Worm (Caenorhabditis elegans) whole organism, young adult: Measurements from ENCODE around the gene algn-2.

Experiments
- B0019.2 ChIP-seq: fragments of 200-800 bp; sonication (Bioruptor generic); conservative IDR thresholded peaks from 2 replicates; pipeline ENCODE4 v1.3.6; 2022; ENCODE audit warnings: missing genetic modification reagents, missing genetic modification characterization, missing compliant biosample characterization
- B0336.3 ChIP-seq: fragments of 200-800 bp; sonication (Bioruptor generic); IDR thresholded peaks from 2 replicates; pipeline ENCODE4 v1.3.6; 2022; ENCODE audit warnings: missing genetic modification characterization, missing compliant biosample characterization
- F23B12.7 ChIP-seq: sonication (generic microtip); optimal IDR thresholded peaks from 2 replicates; lab custom pipeline; 2017; ENCODE audit warnings: missing genetic modification characterization, mild to moderate bottlenecking, missing compliant biosample characterization, antibody characterized with exemption, moderate library complexity; ENCODE audit not compliant: insufficient read depth
- F39B2.1 ChIP-seq: fragments of 200-800 bp; sonication (Bioruptor generic); IDR thresholded peaks from 2 replicates; pipeline ENCODE4 v1.3.6; 2022; ENCODE audit warnings: missing genetic modification reagents, missing genetic modification characterization, missing compliant biosample characterization
- F55B11.4 ChIP-seq: sonication (generic microtip); optimal IDR thresholded peaks from 2 replicates; lab custom pipeline; 2016; ENCODE audit warnings: missing compliant biosample characterization, missing genetic modification characterization, borderline replicate concordance; ENCODE audit not compliant: insufficient read depth
- F57C9.4 ChIP-seq: sonication (generic microtip); optimal IDR thresholded peaks from 2 replicates; lab custom pipeline; 2017; ENCODE audit warnings: mild to moderate bottlenecking, missing genetic modification characterization, missing compliant biosample characterization
- Y53G8AR.9 ChIP-seq: fragments of 200-800 bp; sonication (Bioruptor generic); conservative IDR thresholded peaks from 2 replicates; pipeline ENCODE4 v1.3.6; 2022; ENCODE audit warnings: missing genetic modification reagents, missing genetic modification characterization, missing compliant biosample characterization
- Y67H2A.10 ChIP-seq: fragments of 200-800 bp; sonication (Bioruptor generic); conservative IDR thresholded peaks from 2 replicates; pipeline ENCODE4 v1.3.6; 2022; ENCODE audit warnings: missing genetic modification reagents, missing genetic modification characterization, missing compliant biosample characterization
- Y79H2A.3 ChIP-seq: fragments of 200-800 bp; sonication (Bioruptor generic); conservative IDR thresholded peaks from 2 replicates; pipeline ENCODE4 v1.3.6; 2022; ENCODE audit warnings: missing genetic modification reagents, missing genetic modification characterization, missing compliant biosample characterization
- athp-1 ChIP-seq: sonication (generic microtip); optimal IDR thresholded peaks from 2 replicates; lab custom pipeline; 2017; ENCODE audit warnings: mild to moderate bottlenecking, missing genetic modification characterization, missing compliant biosample characterization
- attf-3 ChIP-seq: fragments of 200-800 bp; sonication (Bioruptor generic); conservative IDR thresholded peaks from 2 replicates; pipeline ENCODE4 v1.3.6; 2022; ENCODE audit warnings: missing genetic modification reagents, missing genetic modification characterization, missing compliant biosample characterization
- attf-5 ChIP-seq: fragments of 200-800 bp; sonication (Bioruptor generic); optimal IDR thresholded peaks from 2 replicates; lab custom pipeline; 2018; ENCODE audit warnings: mild to moderate bottlenecking, missing genetic modification characterization, missing compliant biosample characterization
- attf-6 ChIP-seq: fragments of 200-800 bp; sonication (Bioruptor generic); IDR thresholded peaks from 2 replicates; pipeline ENCODE4 v1.3.6; 2022; ENCODE audit warnings: missing genetic modification reagents, missing genetic modification characterization, missing compliant biosample characterization
- cebp-1 ChIP-seq, 2 experiments: fragments of 200-800 bp in 1 of 2; sonication (Bioruptor generic) in 1 of 2; sonication (generic microtip) in 1 of 2; IDR thresholded peaks in 1 of 2; optimal IDR thresholded peaks in 1 of 2; 2 replicates each; pipeline versions ENCODE4 v1.3.6 to Lab custom; 2017 to 2022; ENCODE audit warnings: missing compliant biosample characterization in 2 of 2, missing genetic modification characterization in 2 of 2, mild to moderate bottlenecking in 1 of 2, missing genetic modification reagents in 1 of 2, moderate library complexity in 1 of 2
- ceh-40 ChIP-seq: fragments of 200-800 bp; sonication (Bioruptor generic); IDR thresholded peaks from 2 replicates; pipeline ENCODE4 v1.3.6; 2022; ENCODE audit warnings: missing genetic modification characterization, missing compliant biosample characterization
- ceh-58 ChIP-seq: fragments of 200-800 bp; sonication (Bioruptor generic); IDR thresholded peaks from 2 replicates; pipeline ENCODE4 v1.3.6; 2022; ENCODE audit warnings: missing genetic modification characterization, missing compliant biosample characterization
- die-1 ChIP-seq: sonication (generic microtip); optimal IDR thresholded peaks from 2 replicates; lab custom pipeline; 2016; ENCODE audit warnings: missing genotype, mild to moderate bottlenecking, missing genetic modification characterization, missing compliant biosample characterization
- dpl-1 ChIP-seq: fragments of 150-350 bp; optimal IDR thresholded peaks from 2 replicates; lab custom pipeline; 2014; ENCODE audit warnings: missing biosample characterization, missing genetic modification reagents, missing genetic modification characterization
- ets-4 ChIP-seq: fragments of 200-800 bp; sonication (Bioruptor generic); optimal IDR thresholded peaks from 2 replicates; lab custom pipeline; 2018; ENCODE audit warnings: mild to moderate bottlenecking, missing genetic modification characterization, missing compliant biosample characterization
- fkh-3 ChIP-seq: sonication (generic microtip); optimal IDR thresholded peaks from 2 replicates; lab custom pipeline; 2016; ENCODE audit warnings: mild to moderate bottlenecking, missing genetic modification characterization, missing compliant biosample characterization
- gei-17 ChIP-seq: fragments of 200-800 bp; sonication (Bioruptor generic); optimal IDR thresholded peaks from 2 replicates; lab custom pipeline; 2018; ENCODE audit warnings: mild to moderate bottlenecking, missing genetic modification characterization, missing compliant biosample characterization
- hmg-1.2 ChIP-seq: fragments of 200-800 bp; sonication (Bioruptor generic); IDR thresholded peaks from 2 replicates; pipeline ENCODE4 v1.3.6; 2022; ENCODE audit warnings: missing genetic modification reagents, missing genetic modification characterization, missing compliant biosample characterization
- hrde-1 ChIP-seq: sonication (generic microtip); optimal IDR thresholded peaks from 2 replicates; lab custom pipeline; 2016; ENCODE audit warnings: missing genetic modification characterization, mild to moderate bottlenecking, missing compliant biosample characterization, moderate library complexity, missing genotype, missing genetic modification reagents, borderline replicate concordance
- let-607 ChIP-seq, 2 experiments: fragments of 200-800 bp in 1 of 2; sonication (Bioruptor generic) in 1 of 2; sonication (generic microtip) in 1 of 2; optimal IDR thresholded peaks; 2 replicates each; lab custom pipeline; 2016 to 2018; ENCODE audit warnings: mild to moderate bottlenecking in 2 of 2, missing compliant biosample characterization in 2 of 2, missing genetic modification characterization in 2 of 2, moderate library complexity in 2 of 2, missing genotype in 1 of 2
- lin-26 ChIP-seq: fragments of 200-800 bp; sonication (Bioruptor generic); IDR thresholded peaks from 2 replicates; pipeline ENCODE4 v1.3.6; 2022; ENCODE audit warnings: missing genetic modification reagents, missing genetic modification characterization, missing compliant biosample characterization
- lin-35 ChIP-seq, 3 experiments: fragments of 150-350 bp in 2 of 3; sonication (generic microtip) in 1 of 3; optimal IDR thresholded peaks; 2 replicates each; lab custom pipeline; 2014 to 2018; ENCODE audit warnings: missing biosample characterization in 3 of 3, missing genetic modification characterization in 3 of 3, missing genetic modification reagents in 3 of 3
- lin-54 ChIP-seq: fragments of 200-800 bp; sonication (Bioruptor generic); optimal IDR thresholded peaks from 2 replicates; lab custom pipeline; 2018; ENCODE audit warnings: mild to moderate bottlenecking, missing genetic modification characterization, missing compliant biosample characterization
- lsl-1 ChIP-seq: fragments of 200-800 bp; sonication (Bioruptor generic); optimal IDR thresholded peaks from 2 replicates; lab custom pipeline; 2018; ENCODE audit warnings: mild to moderate bottlenecking, missing genetic modification characterization, moderate library complexity, missing compliant biosample characterization
- madf-10 ChIP-seq: sonication (generic microtip); optimal IDR thresholded peaks from 2 replicates; lab custom pipeline; 2016; ENCODE audit warnings: mild to moderate bottlenecking, missing genetic modification characterization, missing compliant biosample characterization
- madf-6 ChIP-seq: fragments of 200-800 bp; sonication (Bioruptor generic); IDR thresholded peaks from 2 replicates; pipeline ENCODE4 v1.3.6; 2022; ENCODE audit warnings: missing genetic modification reagents, missing genetic modification characterization, missing compliant biosample characterization
- madf-8 ChIP-seq: fragments of 200-800 bp; sonication (Bioruptor generic); conservative IDR thresholded peaks from 2 replicates; pipeline ENCODE4 v1.3.6; 2022; ENCODE audit warnings: missing genetic modification reagents, missing genetic modification characterization, missing compliant biosample characterization
- mel-28 ChIP-seq: sonication (generic microtip); optimal IDR thresholded peaks from 2 replicates; lab custom pipeline; 2016; ENCODE audit warnings: borderline replicate concordance, mild to moderate bottlenecking, missing genetic modification characterization, missing compliant biosample characterization
- nfyb-1 ChIP-seq: fragments of 200-800 bp; sonication (Bioruptor generic); IDR thresholded peaks from 2 replicates; pipeline ENCODE4 v1.3.6; 2022; ENCODE audit warnings: missing genetic modification reagents, missing genetic modification characterization, missing compliant biosample characterization
- nhr-120 ChIP-seq: fragments of 200-800 bp; sonication (Bioruptor generic); IDR thresholded peaks from 2 replicates; pipeline ENCODE4 v1.3.6; 2022; ENCODE audit warnings: missing genetic modification characterization, missing compliant biosample characterization
- nhr-179 ChIP-seq: sonication (generic microtip); optimal IDR thresholded peaks from 2 replicates; lab custom pipeline; 2016; ENCODE audit warnings: mild to moderate bottlenecking, missing genetic modification characterization, missing compliant biosample characterization
- pbrm-1 ChIP-seq: fragments of 200-800 bp; sonication (Bioruptor generic); IDR thresholded peaks from 2 replicates; pipeline ENCODE4 v1.3.6; 2022; ENCODE audit warnings: missing genetic modification reagents, missing genetic modification characterization, missing compliant biosample characterization
- rpc-1 ChIP-seq, 2 experiments: fragments of 150-350 bp in 1 of 2; sonication (generic microtip) in 1 of 2; optimal IDR thresholded peaks; 2 replicates each; lab custom pipeline; 2014 to 2018; ENCODE audit warnings: missing biosample characterization in 1 of 2, missing genetic modification characterization in 1 of 2, missing genetic modification reagents in 1 of 2, missing genotype in 1 of 2
- sdz-38 ChIP-seq: sonication (generic microtip); optimal IDR thresholded peaks from 2 replicates; lab custom pipeline; 2016; ENCODE audit warnings: missing genotype, missing genetic modification characterization, missing compliant biosample characterization
- snpc-1.1 ChIP-seq: sonication (generic microtip); optimal IDR thresholded peaks from 2 replicates; lab custom pipeline; 2017; ENCODE audit warnings: missing genetic modification characterization, mild to moderate bottlenecking, missing compliant biosample characterization, antibody characterized with exemption, moderate library complexity, missing genotype, missing genetic modification reagents; ENCODE audit not compliant: insufficient read depth
- somi-1 ChIP-seq: fragments of 200-800 bp; sonication (Bioruptor generic); optimal IDR thresholded peaks from 2 replicates; lab custom pipeline; 2018; ENCODE audit warnings: mild to moderate bottlenecking, missing genetic modification characterization, missing compliant biosample characterization
- sptf-2 ChIP-seq: fragments of 200-800 bp; sonication (Bioruptor generic); optimal IDR thresholded peaks from 2 replicates; lab custom pipeline; 2018; ENCODE audit warnings: mild to moderate bottlenecking, missing genetic modification characterization, missing compliant biosample characterization
- tbp1 ChIP-seq: fragments of 200-800 bp; sonication (Bioruptor generic); optimal IDR thresholded peaks from 2 replicates; lab custom pipeline; 2018; ENCODE audit warnings: mild to moderate bottlenecking, missing genetic modification characterization, missing compliant biosample characterization
- unc-62 ChIP-seq: fragments of 150-350 bp; optimal IDR thresholded peaks from 2 replicates; lab custom pipeline; 2014; ENCODE audit warnings: missing biosample characterization, missing genetic modification reagents, missing genetic modification characterization
- zim-3 ChIP-seq: sonication (generic microtip); optimal IDR thresholded peaks from 2 replicates; lab custom pipeline; 2017; ENCODE audit warnings: mild to moderate bottlenecking, missing genetic modification characterization, moderate library complexity, missing compliant biosample characterization
- ztf-18 ChIP-seq: sonication (generic microtip); optimal IDR thresholded peaks from 2 replicates; lab custom pipeline; 2016; ENCODE audit warnings: missing genotype, mild to moderate bottlenecking, missing genetic modification characterization, missing compliant biosample characterization
- ztf-22 ChIP-seq: fragments of 200-800 bp; sonication (Bioruptor generic); optimal IDR thresholded peaks from 2 replicates; lab custom pipeline; 2018; ENCODE audit warnings: mild to moderate bottlenecking, missing genetic modification characterization, moderate library complexity, missing compliant biosample characterization
- ztf-26 ChIP-seq: sonication (generic microtip); optimal IDR thresholded peaks from 2 replicates; lab custom pipeline; 2017; ENCODE audit warnings: missing genetic modification characterization, missing compliant biosample characterization

The algn-2 gene

DNA sequence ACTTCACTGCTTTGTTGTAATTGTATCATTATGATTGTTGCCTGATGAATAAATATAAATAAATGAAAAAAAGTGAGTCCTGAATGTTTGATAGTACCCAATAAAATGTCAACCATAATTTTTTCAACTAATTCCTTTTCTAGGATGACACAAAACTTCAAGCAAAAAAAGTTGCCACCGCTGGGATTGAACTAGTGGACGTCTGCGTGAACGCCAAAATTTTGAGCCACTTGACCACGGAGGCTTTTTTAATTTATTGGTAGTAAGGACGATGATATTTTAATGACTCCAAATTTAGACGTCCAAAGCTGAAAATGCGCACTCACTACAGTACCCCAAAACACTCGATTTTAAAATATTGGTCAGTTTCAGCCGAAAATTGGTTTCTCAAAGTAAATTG is 21.4 kb upstream of the algn-2 start:
- TF ChIP-seq F39B2.1 (GFP tag; lab: Robert Waterston, UW) (no peak), B0336.3 (GFP tag; lab: Robert Waterston, UW) (peak; percentile 93), somi-1 (GFP tag; lab: Kevin White, UChicago) (peak; percentile 28), unc-62 (GFP tag; lab: Kevin White, UChicago) (no peak), hmg-1.2 (peak; percentile 48), Y53G8AR.9 (GFP tag; lab: Robert Waterston, UW) (peak; percentile 71; the same call in 1 of the 2 replicates), attf-5 (peak; percentile 65), die-1 (peak; percentile 88), lin-35 (GFP tag; optimal IDR thresholded peaks at IDR 0.05; lab: Kevin White, UChicago) (no peak), madf-6 (peak; percentile 72), zim-3 (peak; percentile 90), attf-3 (no peak), gei-17 (GFP tag; lab: Kevin White, UChicago) (no peak), F55B11.4 (no peak), lin-54 (peak; percentile 71), tbp1 (GFP tag; lab: Kevin White, UChicago) (peak; percentile 91), mel-28 (no peak), cebp-1 (GFP tag; IDR thresholded peaks at IDR 0.05; lab: Robert Waterston, UW) (peak; percentile 39; the same call in 1 of the 2 replicates), cebp-1 (tag; optimal IDR thresholded peaks at IDR 0.05; lab: Kevin White, UChicago) (peak; percentile 66), snpc-1.1 (tag; lab: Kevin White, UChicago) (peak; percentile 43), ceh-40 (GFP tag; lab: Robert Waterston, UW) (peak; percentile 90), let-607 (tag; optimal IDR thresholded peaks at IDR 0.05; lab: Kevin White, UChicago) (peak; percentile 47 to 54), nhr-120 (GFP tag; lab: Robert Waterston, UW) (no peak), sptf-2 (GFP tag; lab: Kevin White, UChicago) (no peak), lin-26 (GFP tag; lab: Robert Waterston, UW) (peak; percentile 96), ets-4 (GFP tag; lab: Kevin White, UChicago) (no peak), pbrm-1 (GFP tag; lab: Robert Waterston, UW) (peak; percentile 77), athp-1 (tag; lab: Kevin White, UChicago) (peak; percentile 89), F57C9.4 (tag; lab: Kevin White, UChicago) (peak; percentile 77), nfyb-1 (peak; percentile 67; the same call in 1 of the 2 replicates), lsl-1 (GFP tag; lab: Kevin White, UChicago) (peak; percentile 44), ztf-22 (GFP tag; lab: Kevin White, UChicago) (no peak), hrde-1 (tag; lab: Kevin White, UChicago) (peak; percentile 85), nhr-179 (tag; lab: Kevin White, UChicago) (peak; percentile 43), fkh-3 (peak; percentile 89), attf-6 (GFP tag; lab: Robert Waterston, UW) (peak; percentile 69), sdz-38 (tag; lab: Kevin White, UChicago) (no peak), ztf-18 (tag; lab: Kevin White, UChicago) (peak; percentile 46), madf-8 (GFP tag; lab: Robert Waterston, UW) (no peak), Y67H2A.10 (GFP tag; lab: Robert Waterston, UW) (no peak), dpl-1 (no peak), madf-10 (tag; lab: Kevin White, UChicago) (peak; percentile 28), Y79H2A.3 (no peak), ceh-58 (peak; percentile 92), F23B12.7 (tag; lab: Kevin White, UChicago) (peak; percentile 37), ztf-26 (tag; lab: Kevin White, UChicago) (peak; percentile 61), rpc-1 (optimal IDR thresholded peaks at IDR 0.05; lab: Kevin White, UChicago) (peak; percentile 76), rpc-1 (tag; optimal IDR thresholded peaks at IDR 0.05; lab: Kevin White, UChicago) (peak; percentile 93), B0019.2 (GFP tag; lab: Robert Waterston, UW) (no peak)
